Worm (Caenorhabditis elegans): ENCODE results near the gene B0285.6.

B0285.6 gene

DNA sequence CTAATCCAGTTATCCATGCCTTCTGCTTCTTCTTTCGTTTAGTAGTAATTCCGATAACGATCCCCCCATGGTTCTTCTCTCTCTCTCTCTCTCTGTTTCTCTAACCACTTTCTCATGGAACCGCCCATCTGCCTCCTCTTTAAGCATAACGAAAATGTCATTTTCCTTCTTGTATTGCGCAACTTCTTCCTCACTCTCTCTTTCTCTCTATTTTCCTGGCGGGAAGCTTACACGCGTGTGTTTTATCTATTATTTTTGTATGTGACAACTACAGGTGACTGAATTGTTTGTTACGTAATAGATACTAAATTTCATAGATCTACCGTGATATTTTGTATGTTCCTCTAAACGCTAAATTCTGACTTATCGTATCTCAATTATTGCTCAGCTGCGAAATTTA is 40.5 kb downstream of the B0285.6 start:
- no peak for TF ChIP-seq hlh-11 (tag; optimal IDR thresholded peaks at IDR 0.05)
- no peak for TF ChIP-seq snpc-4 (tag; optimal IDR thresholded peaks at IDR 0.05)
- no peak for TF ChIP-seq set-16 (GFP tag; IDR thresholded peaks at IDR 0.05)
- no peak for TF ChIP-seq ZK546.5 (tag; optimal IDR thresholded peaks at IDR 0.05)
- no peak for TF ChIP-seq fkh-10 (GFP tag; optimal IDR thresholded peaks at IDR 0.05)
- TF ChIP-seq ama-1 (optimal IDR thresholded peaks at IDR 0.05), result no peak
- TF ChIP-seq mdl-1 (tag; optimal IDR thresholded peaks at IDR 0.05), result no peak
- TF ChIP-seq duxl-1 (tag; optimal IDR thresholded peaks at IDR 0.05; ENCODE audit: poor library complexity), result no peak
- TF ChIP-seq ztf-7 (tag; optimal IDR thresholded peaks at IDR 0.05), result no peak
- TF ChIP-seq ZK337.2 (GFP tag; IDR thresholded peaks at IDR 0.05), result no peak
- TF ChIP-seq pqm-1 (tag; optimal IDR thresholded peaks at IDR 0.05), result no peak
- no peak for TF ChIP-seq ceh-32 (tag; optimal IDR thresholded peaks at IDR 0.05; ENCODE audit: poor library complexity)
- no peak for TF ChIP-seq F10B5.3 (tag; optimal IDR thresholded peaks at IDR 0.05)
- no peak for TF ChIP-seq attf-4 (tag; optimal IDR thresholded peaks at IDR 0.05)
- TF ChIP-seq nhr-10 (tag; optimal IDR thresholded peaks at IDR 0.05), result no peak
- no peak for TF ChIP-seq F49E8.2 (tag; optimal IDR thresholded peaks at IDR 0.05; ENCODE audit: borderline replicate concordance)
- no peak for TF ChIP-seq Y48G9A.11 (GFP tag; IDR thresholded peaks at IDR 0.05)
- no peak for TF ChIP-seq pha-4 (GFP tag; IDR thresholded peaks at IDR 0.05)
- no peak for TF ChIP-seq pha-4 (tag; optimal IDR thresholded peaks at IDR 0.05)
- TF ChIP-seq mxl-3 (GFP tag; optimal IDR thresholded peaks at IDR 0.05), result no peak
- TF ChIP-seq unc-130 (GFP tag; optimal IDR thresholded peaks at IDR 0.05), result no peak

DNA sequence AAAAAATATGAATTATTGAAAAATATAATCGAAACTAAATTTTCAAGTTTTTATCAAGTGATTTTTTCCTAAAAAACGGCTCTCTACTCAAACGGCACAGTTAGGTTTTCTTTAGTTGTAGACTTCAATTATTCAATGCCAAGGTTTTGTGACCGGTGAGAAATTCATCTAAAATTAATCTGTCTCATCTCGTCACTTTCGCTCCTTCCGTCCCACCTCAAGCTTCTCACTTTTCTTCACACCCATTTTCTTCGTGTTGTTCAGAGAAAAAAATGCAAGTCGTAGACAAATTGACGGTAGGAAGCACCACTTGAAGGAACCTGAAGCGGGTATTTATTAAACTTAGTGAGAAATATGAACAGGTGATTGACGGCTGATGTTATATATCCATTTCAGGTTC is 41.4 kb downstream of the B0285.6 start:
- TF ChIP-seq ceh-20 (GFP tag; IDR thresholded peaks at IDR 0.05) (no peak), jun-1 (tag; optimal IDR thresholded peaks at IDR 0.05) (no peak), ceh-62 (tag; optimal IDR thresholded peaks at IDR 0.05) (no peak), ztf-7 (tag; optimal IDR thresholded peaks at IDR 0.05) (no peak), duxl-1 (tag; optimal IDR thresholded peaks at IDR 0.05; ENCODE audit: poor library complexity) (no peak), vab-7 (GFP tag; IDR thresholded peaks at IDR 0.05) (no peak), egl-43 (GFP tag; IDR thresholded peaks at IDR 0.05) (no peak), nhr-48 (tag; optimal IDR thresholded peaks at IDR 0.05) (no peak), lin-29 (GFP tag; IDR thresholded peaks at IDR 0.05) (no peak), dpl-1 (GFP tag; optimal IDR thresholded peaks at IDR 0.05) (no peak), hlh-11 (tag; optimal IDR thresholded peaks at IDR 0.05) (no peak), hif-1 (tag; optimal IDR thresholded peaks at IDR 0.05) (no peak), nhr-28 (tag; optimal IDR thresholded peaks at IDR 0.05) (no peak), ceh-44 (GFP tag; IDR thresholded peaks at IDR 0.05) (no peak), ces-1 (GFP tag; optimal IDR thresholded peaks at IDR 0.05) (no peak), mdl-1 (tag; optimal IDR thresholded peaks at IDR 0.05) (no peak), mxl-3 (GFP tag; optimal IDR thresholded peaks at IDR 0.05) (no peak), ceh-82 (tag; optimal IDR thresholded peaks at IDR 0.05) (no peak)

- TF ChIP-seq aha-1 (tag), result peak; percentile 38
- no peak for TF ChIP-seq spr-3 (GFP tag; optimal IDR thresholded peaks at IDR 0.05)
Measured at ce11 chrIII:4391938-4392337, 42.0 kb downstream of the B0285.6 start.

DNA sequence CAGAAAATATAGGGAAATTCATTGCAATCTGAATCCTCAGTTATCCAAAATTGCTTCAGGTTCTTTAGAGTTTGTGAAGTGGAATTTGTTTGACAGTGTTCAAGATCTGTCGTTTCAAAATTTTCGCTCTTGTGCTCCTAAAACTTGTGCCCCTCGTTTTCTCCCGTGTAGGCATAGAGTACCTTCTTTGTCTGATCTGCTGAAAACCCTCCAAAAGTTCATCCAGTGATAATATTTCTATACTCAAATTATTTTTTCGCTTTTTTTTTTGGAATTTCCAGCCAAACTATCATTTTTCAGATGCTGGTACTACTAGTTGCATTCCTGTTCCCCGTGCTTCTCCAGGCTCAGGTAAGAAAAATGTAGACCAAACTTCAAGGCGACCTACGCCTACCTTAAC is 44.6 kb downstream of the B0285.6 start, which contains the start of gene R07E5.4:
R07E5.4 (plus strand) TSS at position 301 of the 400 bp plus-strand sequence.
- TF ChIP-seq unc-62 (GFP tag; optimal IDR thresholded peaks at IDR 0.05 in 1 of 2), result no peak
- TF ChIP-seq unc-62 (tag; optimal IDR thresholded peaks at IDR 0.05), result no peak
- TF ChIP-seq nhr-11 (tag; optimal IDR thresholded peaks at IDR 0.05), result no peak

Data from whole organism, L4 larva.